Worm (Caenorhabditis elegans) whole organism, early embryonic: Measurements from ENCODE around the gene lec-12.

Experiments used
- aly-1 ChIP-seq: sonication (generic microtip); optimal IDR thresholded peaks from 2 replicates; lab custom pipeline; 2016; ENCODE audit warnings: missing genetic modification characterization, missing compliant biosample characterization
- ama-1 ChIP-seq: fragments of 150-350 bp; optimal IDR thresholded peaks from 2 replicates; lab custom pipeline; 2014
- ceh-13 ChIP-seq: fragments of 200-800 bp; sonication (Bioruptor generic); optimal IDR thresholded peaks from 2 replicates; lab custom pipeline; 2018; ENCODE audit warnings: mild to moderate bottlenecking, missing genetic modification characterization, missing compliant biosample characterization
- ceh-36 ChIP-seq: sonication (generic microtip); optimal IDR thresholded peaks from 2 replicates; lab custom pipeline; 2016; ENCODE audit warnings: missing genetic modification characterization, inconsistent platforms, missing compliant biosample characterization
- flt-1 ChIP-seq: fragments of 200-800 bp; sonication (Bioruptor generic); IDR thresholded peaks from 2 replicates; pipeline ENCODE4 v1.3.6; 2022; ENCODE audit warnings: missing genetic modification characterization, missing compliant biosample characterization
- scrt-1 ChIP-seq: fragments of 200-800 bp; sonication (Bioruptor generic); IDR thresholded peaks from 2 replicates; pipeline ENCODE4 v1.3.6; 2022; ENCODE audit warnings: missing genetic modification characterization, missing compliant biosample characterization
- sea-1 ChIP-seq: fragments of 200-800 bp; sonication (Bioruptor generic); conservative IDR thresholded peaks from 2 replicates; pipeline ENCODE4 v1.3.6; 2022; ENCODE audit warnings: missing genetic modification characterization, missing compliant biosample characterization

ce11 chrV:247576-247975 lies 43.4 kb downstream of the lec-12 start:
- no peak for TF ChIP-seq ama-1 (lab: Kevin White, UChicago)
- TF ChIP-seq aly-1 (tag; lab: Kevin White, UChicago) = no peak
- no peak for TF ChIP-seq ceh-36 (tag; lab: Kevin White, UChicago)
- TF ChIP-seq flt-1 (GFP tag; lab: Robert Waterston, UW) = no peak
- TF ChIP-seq scrt-1 (GFP tag; lab: Robert Waterston, UW) = no peak
- no peak for TF ChIP-seq ceh-13 (GFP tag; lab: Kevin White, UChicago)
- TF ChIP-seq sea-1 (GFP tag; lab: Robert Waterston, UW) = no peak
